Worm (Caenorhabditis elegans) whole organism, young adult: Measurements from ENCODE around the gene fbxa-39.

Source experiments
- B0261.1 ChIP-seq: sonication (generic microtip); optimal IDR thresholded peaks from 2 replicates; lab custom pipeline; 2016; ENCODE audit warnings: mild to moderate bottlenecking, missing genetic modification characterization, moderate library complexity, missing compliant biosample characterization
- C06A6.2 ChIP-seq: fragments of 200-800 bp; sonication (Bioruptor generic); conservative IDR thresholded peaks from 2 replicates; pipeline ENCODE4 v1.3.6; 2022; ENCODE audit warnings: missing genetic modification characterization, missing compliant biosample characterization
- D2030.7 ChIP-seq: fragments of 200-800 bp; sonication (Bioruptor generic); IDR thresholded peaks from 2 replicates; pipeline ENCODE4 v1.3.6; 2022; ENCODE audit warnings: missing genetic modification reagents, missing genetic modification characterization, missing compliant biosample characterization
- F37B4.10 ChIP-seq: fragments of 200-800 bp; sonication (Bioruptor generic); IDR thresholded peaks from 2 replicates; pipeline ENCODE4 v1.3.6; 2022; ENCODE audit warnings: missing genetic modification characterization, missing compliant biosample characterization
- F39B2.1 ChIP-seq: fragments of 200-800 bp; sonication (Bioruptor generic); IDR thresholded peaks from 2 replicates; pipeline ENCODE4 v1.3.6; 2022; ENCODE audit warnings: missing genetic modification reagents, missing genetic modification characterization, missing compliant biosample characterization
- K12H6.12 ChIP-seq: fragments of 200-800 bp; sonication (Bioruptor generic); optimal IDR thresholded peaks from 2 replicates; lab custom pipeline; 2018; ENCODE audit warnings: mild to moderate bottlenecking, missing genetic modification characterization, missing compliant biosample characterization
- Y67H2A.10 ChIP-seq: fragments of 200-800 bp; sonication (Bioruptor generic); conservative IDR thresholded peaks from 2 replicates; pipeline ENCODE4 v1.3.6; 2022; ENCODE audit warnings: missing genetic modification reagents, missing genetic modification characterization, missing compliant biosample characterization
- Y95B8A.8 ChIP-seq: fragments of 200-800 bp; sonication (Bioruptor generic); IDR thresholded peaks from 2 replicates; pipeline ENCODE4 v1.3.6; 2022; ENCODE audit warnings: missing genetic modification reagents, missing genetic modification characterization, missing compliant biosample characterization
- ZK185.1 ChIP-seq: sonication (generic microtip); optimal IDR thresholded peaks from 2 replicates; lab custom pipeline; 2016; ENCODE audit warnings: mild to moderate bottlenecking, missing genetic modification characterization, missing compliant biosample characterization; ENCODE audit not compliant: poor library complexity, severe bottlenecking
- ama-1 ChIP-seq, 3 experiments: fragments of 150-350 bp in 1 of 3; sonication (generic microtip) in 2 of 3; optimal IDR thresholded peaks; 2 replicates each; lab custom pipeline; 2014 to 2018; ENCODE audit warnings: missing biosample characterization in 2 of 3, missing genetic modification characterization in 2 of 3, missing genetic modification reagents in 2 of 3
- aptf-3 ChIP-seq: fragments of 200-800 bp; sonication (Bioruptor generic); IDR thresholded peaks from 2 replicates; pipeline ENCODE4 v1.3.6; 2022; ENCODE audit warnings: missing genetic modification characterization, missing compliant biosample characterization
- attf-6 ChIP-seq: fragments of 200-800 bp; sonication (Bioruptor generic); IDR thresholded peaks from 2 replicates; pipeline ENCODE4 v1.3.6; 2022; ENCODE audit warnings: missing genetic modification reagents, missing genetic modification characterization, missing compliant biosample characterization
- cebp-2 ChIP-seq: fragments of 200-800 bp; sonication (Bioruptor generic); IDR thresholded peaks from 2 replicates; pipeline ENCODE4 v1.3.6; 2022; ENCODE audit warnings: missing genetic modification characterization, missing compliant biosample characterization
- ceh-100 ChIP-seq: fragments of 200-800 bp; sonication (Bioruptor generic); IDR thresholded peaks from 2 replicates; pipeline ENCODE4 v1.3.6; 2022; ENCODE audit warnings: missing genetic modification reagents, missing genetic modification characterization, missing compliant biosample characterization
- ceh-27 ChIP-seq: fragments of 200-800 bp; sonication (Bioruptor generic); optimal IDR thresholded peaks from 2 replicates; lab custom pipeline; 2018; ENCODE audit warnings: mild to moderate bottlenecking, missing genetic modification characterization, moderate library complexity, missing compliant biosample characterization
- ceh-58 ChIP-seq: fragments of 200-800 bp; sonication (Bioruptor generic); IDR thresholded peaks from 2 replicates; pipeline ENCODE4 v1.3.6; 2022; ENCODE audit warnings: missing genetic modification characterization, missing compliant biosample characterization
- ceh-91 ChIP-seq: fragments of 200-800 bp; sonication (Bioruptor generic); IDR thresholded peaks from 2 replicates; pipeline ENCODE4 v1.3.6; 2022; ENCODE audit warnings: missing genetic modification reagents, missing genetic modification characterization, missing compliant biosample characterization
- dox-1 ChIP-seq: fragments of 200-800 bp; sonication (Bioruptor generic); IDR thresholded peaks from 2 replicates; pipeline ENCODE4 v1.3.6; 2022; ENCODE audit warnings: missing genetic modification reagents, missing genetic modification characterization, missing compliant biosample characterization
- dpff-1 ChIP-seq: sonication (generic microtip); optimal IDR thresholded peaks from 2 replicates; lab custom pipeline; 2017; ENCODE audit warnings: mild to moderate bottlenecking, missing genetic modification characterization, missing compliant biosample characterization
- egl-44 ChIP-seq: fragments of 200-800 bp; sonication (Bioruptor generic); IDR thresholded peaks from 2 replicates; pipeline ENCODE4 v1.3.6; 2022; ENCODE audit warnings: missing genetic modification reagents, missing genetic modification characterization, missing compliant biosample characterization
- gei-17 ChIP-seq: fragments of 200-800 bp; sonication (Bioruptor generic); optimal IDR thresholded peaks from 2 replicates; lab custom pipeline; 2018; ENCODE audit warnings: mild to moderate bottlenecking, missing genetic modification characterization, missing compliant biosample characterization
- him-1 ChIP-seq: sonication (generic microtip); optimal IDR thresholded peaks from 2 replicates; lab custom pipeline; 2016; ENCODE audit warnings: missing genotype, missing genetic modification reagents, missing genetic modification characterization, missing compliant biosample characterization
- hlh-12 ChIP-seq: sonication (generic microtip); optimal IDR thresholded peaks from 2 replicates; lab custom pipeline; 2016; ENCODE audit warnings: missing genetic modification characterization, missing compliant biosample characterization
- hmg-1.2 ChIP-seq: fragments of 200-800 bp; sonication (Bioruptor generic); IDR thresholded peaks from 2 replicates; pipeline ENCODE4 v1.3.6; 2022; ENCODE audit warnings: missing genetic modification reagents, missing genetic modification characterization, missing compliant biosample characterization
- hmg-20 ChIP-seq: fragments of 200-800 bp; sonication (Bioruptor generic); IDR thresholded peaks from 2 replicates; pipeline ENCODE4 v1.3.6; 2022; ENCODE audit warnings: missing genetic modification reagents, missing genetic modification characterization, missing compliant biosample characterization
- hsf-1 ChIP-seq: fragments of 200-800 bp; sonication (Bioruptor generic); IDR thresholded peaks from 2 replicates; pipeline ENCODE4 v1.3.6; 2022; ENCODE audit warnings: missing genetic modification reagents, missing genetic modification characterization, missing compliant biosample characterization
- madf-3 ChIP-seq: fragments of 200-800 bp; sonication (Bioruptor generic); IDR thresholded peaks from 2 replicates; pipeline ENCODE4 v1.3.6; 2022; ENCODE audit warnings: missing genetic modification reagents, missing genetic modification characterization, missing compliant biosample characterization
- mel-28 ChIP-seq: sonication (generic microtip); optimal IDR thresholded peaks from 2 replicates; lab custom pipeline; 2016; ENCODE audit warnings: borderline replicate concordance, mild to moderate bottlenecking, missing genetic modification characterization, missing compliant biosample characterization
- nhr-120 ChIP-seq: fragments of 200-800 bp; sonication (Bioruptor generic); IDR thresholded peaks from 2 replicates; pipeline ENCODE4 v1.3.6; 2022; ENCODE audit warnings: missing genetic modification characterization, missing compliant biosample characterization
- nhr-27 ChIP-seq: fragments of 200-800 bp; sonication (Bioruptor generic); optimal IDR thresholded peaks from 2 replicates; lab custom pipeline; 2018; ENCODE audit warnings: mild to moderate bottlenecking, missing genetic modification characterization, moderate library complexity, missing compliant biosample characterization
- nhr-90 ChIP-seq: sonication (generic microtip); optimal IDR thresholded peaks from 2 replicates; lab custom pipeline; 2016; ENCODE audit warnings: missing genotype, mild to moderate bottlenecking, missing genetic modification characterization, missing compliant biosample characterization
- repo-1 ChIP-seq: sonication (generic microtip); optimal IDR thresholded peaks from 2 replicates; lab custom pipeline; 2017; ENCODE audit warnings: mild to moderate bottlenecking, missing genetic modification characterization, missing compliant biosample characterization
- snpc-1.1 ChIP-seq: sonication (generic microtip); optimal IDR thresholded peaks from 2 replicates; lab custom pipeline; 2017; ENCODE audit warnings: missing genetic modification characterization, mild to moderate bottlenecking, missing compliant biosample characterization, antibody characterized with exemption, moderate library complexity, missing genotype, missing genetic modification reagents; ENCODE audit not compliant: insufficient read depth
- snpc-1.3 ChIP-seq: sonication (generic microtip); optimal IDR thresholded peaks from 2 replicates; lab custom pipeline; 2017; ENCODE audit warnings: missing genetic modification characterization, mild to moderate bottlenecking, missing compliant biosample characterization, antibody characterized with exemption, moderate library complexity, missing genotype, missing genetic modification reagents; ENCODE audit not compliant: insufficient read depth
- somi-1 ChIP-seq: fragments of 200-800 bp; sonication (Bioruptor generic); optimal IDR thresholded peaks from 2 replicates; lab custom pipeline; 2018; ENCODE audit warnings: mild to moderate bottlenecking, missing genetic modification characterization, missing compliant biosample characterization
- tlf-1 ChIP-seq: fragments of 200-800 bp; sonication (Bioruptor generic); optimal IDR thresholded peaks from 2 replicates; lab custom pipeline; 2018; ENCODE audit warnings: mild to moderate bottlenecking, missing genetic modification characterization, missing compliant biosample characterization
- unc-62 ChIP-seq: fragments of 150-350 bp; optimal IDR thresholded peaks from 2 replicates; lab custom pipeline; 2014; ENCODE audit warnings: missing biosample characterization, missing genetic modification reagents, missing genetic modification characterization
- ztf-22 ChIP-seq: fragments of 200-800 bp; sonication (Bioruptor generic); optimal IDR thresholded peaks from 2 replicates; lab custom pipeline; 2018; ENCODE audit warnings: mild to moderate bottlenecking, missing genetic modification characterization, moderate library complexity, missing compliant biosample characterization
- ztf-26 ChIP-seq: sonication (generic microtip); optimal IDR thresholded peaks from 2 replicates; lab custom pipeline; 2017; ENCODE audit warnings: missing genetic modification characterization, missing compliant biosample characterization
- ztf-28 ChIP-seq: fragments of 200-800 bp; sonication (Bioruptor generic); IDR thresholded peaks from 2 replicates; pipeline ENCODE4 v1.3.6; 2022; ENCODE audit warnings: missing genetic modification reagents, missing genetic modification characterization, missing compliant biosample characterization
- ztf-6 ChIP-seq: fragments of 200-800 bp; sonication (Bioruptor generic); IDR thresholded peaks from 2 replicates; pipeline ENCODE4 v1.3.6; 2022; ENCODE audit warnings: missing genetic modification reagents, missing genetic modification characterization, missing compliant biosample characterization

The fbxa-39 gene

DNA sequence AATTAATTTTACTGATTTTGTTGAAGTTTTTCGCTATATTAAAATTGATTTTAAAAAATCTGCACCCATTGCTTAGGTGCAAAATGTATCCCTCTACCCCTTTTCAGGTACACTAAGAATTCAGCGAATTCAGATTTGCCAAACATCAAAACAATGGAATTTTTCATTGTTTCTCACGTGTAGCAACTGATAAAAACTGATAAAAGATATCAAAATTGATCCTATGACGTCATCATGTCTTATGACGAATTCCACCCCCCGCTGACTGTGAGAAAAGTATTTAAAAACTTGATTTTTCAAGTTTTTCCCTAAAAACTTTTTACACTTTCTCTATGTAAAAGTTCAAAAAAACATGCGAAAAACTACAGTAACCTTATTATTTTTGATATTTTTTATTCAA is 7.7 kb downstream of the fbxa-39 start, which contains the start of gene Y54F10BM.22:
Gene Y54F10BM.22 (plus strand): TSS at position 331 of the 400 bp plus-strand sequence.
- no peak for TF ChIP-seq ceh-27 (GFP tag; lab: Kevin White, UChicago)
- TF ChIP-seq gei-17 (GFP tag; lab: Kevin White, UChicago), result no peak
- TF ChIP-seq Y67H2A.10 (GFP tag; lab: Robert Waterston, UW), result no peak
- no peak for TF ChIP-seq C06A6.2 (GFP tag; lab: Robert Waterston, UW)
- no peak for TF ChIP-seq cebp-2
- TF ChIP-seq F37B4.10 (GFP tag; lab: Robert Waterston, UW), result no peak
- no peak for TF ChIP-seq nhr-27 (tag; lab: Kevin White, UChicago)
- TF ChIP-seq F39B2.1, result no peak
- TF ChIP-seq ztf-22 (GFP tag; lab: Kevin White, UChicago), result no peak
- TF ChIP-seq ama-1 (optimal IDR thresholded peaks at IDR 0.05; lab: Kevin White, UChicago), result no peak
- TF ChIP-seq ama-1 (GFP tag; optimal IDR thresholded peaks at IDR 0.05; lab: Kevin White, UChicago), result no peak
- TF ChIP-seq K12H6.12 (tag; lab: Kevin White, UChicago), result no peak
- no peak for TF ChIP-seq madf-3
- TF ChIP-seq ceh-100 (GFP tag; lab: Robert Waterston, UW), result no peak
- no peak for TF ChIP-seq dpff-1 (tag; lab: Kevin White, UChicago)
- TF ChIP-seq, all 124 proteins: peak for 0

DNA sequence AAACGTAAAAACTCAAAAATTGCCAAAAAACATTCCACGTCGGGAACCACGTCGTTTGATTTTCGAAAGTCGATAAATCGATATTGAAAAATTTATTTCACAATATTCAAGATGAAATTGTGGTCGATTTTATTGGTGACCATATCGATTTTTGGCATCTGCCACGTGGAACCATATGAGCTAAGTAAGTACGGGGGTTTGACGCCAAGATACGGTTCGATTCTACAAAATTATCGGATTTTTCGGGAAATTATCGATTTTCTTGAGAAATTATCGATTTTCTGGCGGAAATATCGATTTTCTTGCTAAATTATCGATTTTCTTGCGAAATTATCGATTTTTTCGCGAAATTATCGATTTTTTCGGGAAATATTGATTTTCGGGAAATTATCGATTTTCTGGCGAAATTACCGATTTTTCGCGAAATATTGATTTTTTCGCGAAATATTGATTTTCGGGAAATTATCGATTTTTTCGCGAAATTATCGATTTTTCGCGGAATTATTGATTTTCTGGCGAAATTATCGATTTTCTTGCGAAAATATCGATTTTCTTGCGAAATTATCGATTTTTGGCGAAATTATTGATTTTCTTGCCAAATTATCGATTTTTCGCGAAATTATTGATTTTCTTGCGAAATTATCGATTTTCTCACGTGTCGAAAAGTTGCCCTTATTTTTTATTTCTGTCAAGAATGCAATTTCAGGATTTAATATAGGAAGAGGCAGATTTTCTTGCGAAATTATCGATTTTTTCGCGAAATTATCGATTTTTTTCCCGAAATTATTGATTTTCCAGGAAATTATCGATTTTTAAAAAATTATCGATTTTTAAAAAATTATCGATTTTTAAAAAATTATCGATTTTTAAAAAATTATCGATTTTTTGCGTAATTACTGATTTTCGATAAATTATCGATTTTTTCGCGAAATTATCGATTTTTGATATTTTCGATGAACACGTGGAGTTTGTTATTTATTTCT is 9.4 kb downstream of the fbxa-39 start, which contains the start of gene Y54F10BM.3:
Gene Y54F10BM.3 (plus strand): TSS at position 51 of the 983 bp plus-strand sequence.
- TF ChIP-seq nhr-27 (tag; lab: Kevin White, UChicago), result no peak
- TF ChIP-seq mel-28 (tag; lab: Kevin White, UChicago), result no peak
- TF ChIP-seq nhr-90, result no peak
- no peak for TF ChIP-seq hsf-1
- no peak for TF ChIP-seq ceh-58
- TF ChIP-seq, all 124 proteins: peak for 0

DNA sequence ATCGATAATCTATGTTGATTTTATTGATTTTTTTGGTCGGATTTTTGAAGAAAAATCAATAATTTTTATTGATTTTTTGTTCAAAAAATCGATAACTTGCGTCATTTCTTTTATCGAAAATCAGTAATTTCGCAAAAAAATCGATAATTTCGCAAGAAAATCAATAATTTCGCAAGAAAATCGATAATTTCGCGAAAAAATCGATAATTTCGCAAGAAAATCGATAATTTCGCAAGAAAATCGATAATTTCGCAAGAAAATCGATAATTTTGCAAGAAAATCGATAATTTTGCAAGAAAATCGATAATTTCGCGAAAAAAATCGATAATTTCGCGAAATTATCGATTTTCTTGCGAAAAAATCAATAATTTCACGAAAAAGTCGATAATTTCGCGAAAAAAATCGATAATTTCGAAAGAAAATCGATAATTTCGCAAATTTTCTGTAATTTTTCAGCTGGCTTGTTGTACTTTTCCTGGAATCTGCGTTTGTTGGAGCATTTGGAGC is 10.6 kb downstream of the fbxa-39 start:
- TF ChIP-seq B0261.1 (tag; lab: Kevin White, UChicago), result no peak
- no peak for TF ChIP-seq egl-44 (GFP tag; lab: Robert Waterston, UW)
- no peak for TF ChIP-seq unc-62 (GFP tag; lab: Kevin White, UChicago)
- no peak for TF ChIP-seq hlh-12 (tag; lab: Kevin White, UChicago)
- no peak for TF ChIP-seq F39B2.1
- no peak for TF ChIP-seq dpff-1 (tag; lab: Kevin White, UChicago)
- TF ChIP-seq ztf-6 (GFP tag; lab: Robert Waterston, UW), result no peak
- TF ChIP-seq dox-1 (GFP tag; lab: Robert Waterston, UW), result no peak
- no peak for TF ChIP-seq ZK185.1 (tag; lab: Kevin White, UChicago)
- TF ChIP-seq repo-1 (tag; lab: Kevin White, UChicago), result no peak
- no peak for TF ChIP-seq tlf-1
- no peak for TF ChIP-seq ztf-28
- no peak for TF ChIP-seq hmg-1.2 (GFP tag; lab: Robert Waterston, UW)
- TF ChIP-seq Y95B8A.8 (GFP tag; lab: Robert Waterston, UW), result no peak
- TF ChIP-seq aptf-3 (GFP tag; lab: Robert Waterston, UW), result no peak
- TF ChIP-seq hsf-1, result no peak
- no peak for TF ChIP-seq hmg-20 (GFP tag; lab: Robert Waterston, UW)

DNA sequence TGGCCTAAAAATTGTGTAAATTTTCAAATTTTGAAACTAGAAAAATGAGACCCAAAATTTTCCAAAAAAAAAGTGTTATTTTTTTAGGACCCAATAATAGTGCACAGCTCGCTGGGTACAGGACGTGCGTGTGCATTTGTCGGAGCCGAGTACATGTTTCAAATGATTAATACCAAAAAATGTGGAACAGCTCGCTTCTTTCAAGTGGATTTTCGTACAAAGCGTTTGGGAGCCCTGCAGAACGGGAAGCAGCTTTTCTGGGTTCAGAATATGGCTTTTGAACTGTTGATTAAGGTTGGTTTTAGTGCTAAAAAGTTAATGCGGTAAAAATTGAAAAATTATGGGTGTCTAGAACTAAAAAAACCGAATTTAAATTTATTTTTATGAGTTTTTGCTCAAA is 15.4 kb downstream of the fbxa-39 start:
- TF ChIP-seq attf-6 (GFP tag; lab: Robert Waterston, UW) (no peak), nhr-120 (GFP tag; lab: Robert Waterston, UW) (no peak), ceh-91 (GFP tag; lab: Robert Waterston, UW) (no peak), D2030.7 (GFP tag; lab: Robert Waterston, UW) (no peak), somi-1 (GFP tag; lab: Kevin White, UChicago) (no peak), ztf-26 (tag; lab: Kevin White, UChicago) (no peak), snpc-1.1 (tag; lab: Kevin White, UChicago) (no peak), him-1 (tag; lab: Kevin White, UChicago) (no peak), snpc-1.3 (tag; lab: Kevin White, UChicago) (no peak)
- TF ChIP-seq, all 124 proteins: peak for 0
